Fruit fly (Drosophila melanogaster) ovary, adult (tissue): ENCODE measurements around the gene Cht5.

ENCODE experiments used
- CG17801 ChIP-seq: fragments of 200-800 bp; optimal IDR thresholded peaks from 2 replicates; lab custom pipeline; 2019; ENCODE audit warnings: missing biosample characterization, mild to moderate bottlenecking, missing genetic modification characterization, moderate library complexity; ENCODE audit not compliant: partially characterized antibody

The Cht5 gene

dm6 chr3R:13797823-13798446, 30.6 kb downstream of the Cht5 start:
- TF ChIP-seq CG17801 (GFP tag; lab: Kevin White, UChicago): no peak

- TF ChIP-seq CG17801 (GFP tag; lab: Kevin White, UChicago): no peak
Observed at dm6 chr3R:13799567-13800429, 32.4 kb downstream of the Cht5 start.

- no peak for TF ChIP-seq CG17801 (GFP tag; lab: Kevin White, UChicago)
Observed at dm6 chr3R:13800430-13800848, 33.1 kb downstream of the Cht5 start.

dm6 chr3R:13801184-13802056, 34.1 kb downstream of the Cht5 start:
- TF ChIP-seq CG17801 (GFP tag; lab: Kevin White, UChicago): no peak

dm6 chr3R:13802057-13802817, 34.9 kb downstream of the Cht5 start:
- no peak for TF ChIP-seq CG17801 (GFP tag; lab: Kevin White, UChicago)

- TF ChIP-seq CG17801 (GFP tag; lab: Kevin White, UChicago): no peak
Observed at dm6 chr3R:13803185-13803887, 36.0 kb downstream of the Cht5 start.

dm6 chr3R:13803892-13804710, 36.8 kb downstream of the Cht5 start:
- TF ChIP-seq CG17801 (GFP tag; lab: Kevin White, UChicago): no peak

- TF ChIP-seq CG17801 (GFP tag; lab: Kevin White, UChicago): no peak
Observed at dm6 chr3R:13804971-13805603, 37.7 kb downstream of the Cht5 start.

dm6 chr3R:13806032-13806709, 38.8 kb downstream of the Cht5 start:
- no peak for TF ChIP-seq CG17801 (GFP tag; lab: Kevin White, UChicago)

- TF ChIP-seq CG17801 (GFP tag; lab: Kevin White, UChicago): no peak
Observed at dm6 chr3R:13806710-13807093, 39.4 kb downstream of the Cht5 start.

- no peak for TF ChIP-seq CG17801 (GFP tag; lab: Kevin White, UChicago)
Observed at dm6 chr3R:13807330-13807729, 40.0 kb downstream of the Cht5 start.

dm6 chr3R:13807906-13808305, 40.6 kb downstream of the Cht5 start:
- TF ChIP-seq CG17801 (GFP tag; lab: Kevin White, UChicago): no peak
